Worm (Caenorhabditis elegans): ENCODE data around the gene slt-1.

DNA sequence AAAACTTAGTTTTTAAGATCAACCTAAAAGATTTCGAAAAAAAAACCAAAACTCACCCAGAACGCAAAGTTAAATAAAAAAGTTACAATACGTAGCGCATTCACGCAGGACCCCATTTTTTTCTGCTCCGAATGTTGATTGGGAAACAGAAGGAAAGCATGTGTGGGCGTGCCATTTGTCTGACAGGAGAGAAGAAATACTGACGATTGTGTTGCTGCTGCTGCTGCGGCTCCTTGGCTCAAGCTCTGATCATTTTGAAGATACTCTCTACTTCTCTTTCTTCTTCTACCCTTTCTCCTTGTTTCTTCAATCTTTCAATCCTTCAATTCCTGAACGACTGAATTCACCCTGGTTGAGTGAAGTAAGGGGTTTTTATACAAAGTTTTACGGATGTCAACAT is 55.2 kb downstream of the slt-1 start, which contains the start of gene tsp-8:
- TF ChIP-seq egl-27 (tag; optimal IDR thresholded peaks at IDR 0.05) (no peak), nhr-11 (tag; optimal IDR thresholded peaks at IDR 0.05) (no peak), F13H6.1 (tag; optimal IDR thresholded peaks at IDR 0.05) (no peak), skn-1 (tag; optimal IDR thresholded peaks at IDR 0.05) (no peak), unc-62 (GFP tag; optimal IDR thresholded peaks at IDR 0.05) (no peak), lin-13 (GFP tag; optimal IDR thresholded peaks at IDR 0.05) (no peak), ceh-82 (tag; optimal IDR thresholded peaks at IDR 0.05) (no peak), lin-11 (tag; optimal IDR thresholded peaks at IDR 0.05) (no peak), nhr-23 (tag; optimal IDR thresholded peaks at IDR 0.05) (no peak), unc-39 (tag; optimal IDR thresholded peaks at IDR 0.05) (no peak), zag-1 (tag; optimal IDR thresholded peaks at IDR 0.05) (no peak)

Data from whole organism, L2 larva.